Fruit fly (Drosophila melanogaster): ENCODE data around the gene sn.

DNA sequence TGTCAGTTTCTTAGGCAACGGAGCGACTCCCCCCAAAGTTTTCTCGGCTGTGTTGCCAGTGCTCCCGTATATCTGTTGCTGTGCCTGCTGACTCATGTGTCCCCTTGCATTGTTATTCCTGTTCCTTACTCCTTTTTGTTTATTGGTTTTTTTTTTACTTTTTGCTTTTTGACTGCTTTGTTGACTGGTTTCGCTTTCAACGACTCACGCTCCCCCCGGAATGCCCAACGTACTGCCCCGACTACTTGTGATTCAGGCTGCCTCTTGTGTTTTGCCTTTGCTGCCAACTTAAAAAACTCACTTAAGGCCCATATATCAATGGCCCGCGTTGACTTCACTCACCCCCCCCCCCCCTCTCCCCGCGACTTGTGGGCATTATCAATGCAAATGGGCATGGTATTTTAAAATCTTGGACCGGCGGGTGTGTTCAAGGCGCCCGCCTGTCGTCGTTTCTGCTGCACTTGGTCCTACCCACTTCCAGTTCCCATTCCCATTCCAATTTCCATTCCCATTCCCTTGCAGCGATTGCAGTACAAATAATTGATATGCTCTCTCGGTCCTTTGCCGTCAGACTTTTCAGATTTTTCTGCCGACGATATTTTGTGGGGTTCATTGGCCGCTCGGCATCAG lies 9.6 kb downstream of the sn start:
- TF ChIP-seq Hr78 (GFP tag; optimal IDR thresholded peaks at IDR 0.05) (no peak), pan (optimal IDR thresholded peaks at IDR 0.05) (no peak), CG32264 (GFP tag; optimal IDR thresholded peaks at IDR 0.05) (no peak), br (GFP tag; optimal IDR thresholded peaks at IDR 0.05) (no peak), Vsx2 (GFP tag; optimal IDR thresholded peaks at IDR 0.05; ENCODE audit: partially characterized antibody) (no peak)

Data from whole organism, wandering third instar larva.